Fruit fly (Drosophila melanogaster): Measurements from ENCODE around the gene Sec16.

The Sec16 gene

DNA sequence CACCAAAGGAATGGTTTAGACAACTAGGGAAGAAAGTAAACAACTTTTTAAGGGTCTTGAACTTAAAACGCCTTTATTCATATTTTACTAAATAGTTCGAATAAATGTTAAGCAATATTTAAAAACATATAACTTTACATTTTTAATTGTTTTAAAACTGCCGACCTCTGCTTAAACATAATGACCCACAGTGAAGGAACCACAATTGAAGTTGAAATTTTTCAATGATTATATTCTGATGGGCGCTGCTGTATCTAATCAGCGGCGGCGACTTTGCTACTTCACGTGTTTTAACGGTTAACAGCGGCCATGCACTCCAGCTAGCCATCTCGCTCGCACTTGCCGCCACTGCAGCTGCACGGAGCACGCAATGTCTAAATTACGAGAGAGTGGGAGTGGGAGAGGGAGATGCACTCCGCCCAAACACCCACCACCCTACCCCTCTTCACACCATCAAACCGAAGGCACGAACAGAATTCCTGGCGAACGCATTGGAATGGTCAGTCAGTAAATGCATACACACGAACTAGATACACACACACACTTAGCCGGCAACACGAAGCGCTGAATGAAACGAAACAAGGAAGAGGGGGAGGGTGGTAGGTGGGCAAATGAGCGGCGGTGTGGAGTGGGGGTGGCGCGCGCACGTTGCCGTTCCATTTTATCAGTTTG is 17.0 kb upstream of the Sec16 start (continued):
- TF ChIP-seq nmo (GFP tag; optimal IDR thresholded peaks at IDR 0.05) = peak; percentile 77
- TF ChIP-seq CG12942 (GFP tag; optimal IDR thresholded peaks at IDR 0.05) = no peak
- no peak for TF ChIP-seq gro (GFP tag; optimal IDR thresholded peaks at IDR 0.05)
- TF ChIP-seq CG12155 (GFP tag; optimal IDR thresholded peaks at IDR 0.05) = peak; percentile 28
- TF ChIP-seq Sry-δ (GFP tag; optimal IDR thresholded peaks at IDR 0.05) = no peak
- TF ChIP-seq trem (tag; optimal IDR thresholded peaks at IDR 0.05) = peak; percentile 35
- TF ChIP-seq CG3847 (GFP tag; IDR thresholded peaks at IDR 0.05) = peak; percentile 28; the same call in 1 of the 2 replicates
- TF ChIP-seq HLH3B (GFP tag; IDR thresholded peaks at IDR 0.05) = no peak
- peak; percentile 77 for TF ChIP-seq CG15269 (tag; optimal IDR thresholded peaks at IDR 0.05)
- TF ChIP-seq CG4617 (GFP tag; optimal IDR thresholded peaks at IDR 0.05; ENCODE audit: borderline replicate concordance) = no peak
- TF ChIP-seq NfI (GFP tag; optimal IDR thresholded peaks at IDR 0.05) = peak; percentile 43
- no peak for TF ChIP-seq usp (GFP tag; optimal IDR thresholded peaks at IDR 0.05)
- peak; percentile 40 for TF ChIP-seq CG13775 (GFP tag; optimal IDR thresholded peaks at IDR 0.05)
- peak; percentile 73 for TF ChIP-seq CG12391 (tag; optimal IDR thresholded peaks at IDR 0.05)
- no peak for TF ChIP-seq CG11093 (GFP tag; IDR thresholded peaks at IDR 0.05)
- peak; percentile 78 for TF ChIP-seq CG15479 (GFP tag; optimal IDR thresholded peaks at IDR 0.05)
- TF ChIP-seq CG11247 (GFP tag; IDR thresholded peaks at IDR 0.05) = no peak
- TF ChIP-seq ap (GFP tag; IDR thresholded peaks at IDR 0.05) = no peak
- TF ChIP-seq CG4707 (GFP tag; optimal IDR thresholded peaks at IDR 0.05) = no peak
- TF ChIP-seq CG9437 (GFP tag; optimal IDR thresholded peaks at IDR 0.05) = peak; percentile 47
- peak; percentile 67 for TF ChIP-seq Hsf (GFP tag; optimal IDR thresholded peaks at IDR 0.05)
- TF ChIP-seq Bgb (GFP tag; IDR thresholded peaks at IDR 0.05; ENCODE audit: partially characterized antibody) = no peak; the same call in 1 of the 2 replicates
- TF ChIP-seq stwl (tag; optimal IDR thresholded peaks at IDR 0.05) = no peak
- peak; percentile 52 for TF ChIP-seq Aef1 (GFP tag; IDR thresholded peaks at IDR 0.05)
- no peak for TF ChIP-seq MESR4 (GFP tag; optimal IDR thresholded peaks at IDR 0.05)
- TF ChIP-seq abd-A (tag; optimal IDR thresholded peaks at IDR 0.05) = no peak
- TF ChIP-seq pfk (GFP tag; optimal IDR thresholded peaks at IDR 0.05) = peak; percentile 81
- no peak for TF ChIP-seq cas (GFP tag; IDR thresholded peaks at IDR 0.05)
- TF ChIP-seq Poxn (GFP tag; IDR thresholded peaks at IDR 0.05) = no peak
- no peak for TF ChIP-seq seq (GFP tag; IDR thresholded peaks at IDR 0.05)
- TF ChIP-seq ac (GFP tag; optimal IDR thresholded peaks at IDR 0.05) = no peak
- peak; percentile 16; the same call in 1 of the 2 replicates for TF ChIP-seq Rx (GFP tag; IDR thresholded peaks at IDR 0.05)
- TF ChIP-seq oc (tag; optimal IDR thresholded peaks at IDR 0.05) = no peak
- no peak for TF ChIP-seq CG5245 (GFP tag; optimal IDR thresholded peaks at IDR 0.05)
- no peak for TF ChIP-seq CG15696 (tag; optimal IDR thresholded peaks at IDR 0.05)
- peak; percentile 83 for TF ChIP-seq CG7839 (tag; optimal IDR thresholded peaks at IDR 0.05)
- TF ChIP-seq H2.0 (GFP tag; IDR thresholded peaks at IDR 0.05) = 0 out of 2 replicates have a peak, but pooled peaks have one; percentile 34
- TF ChIP-seq Oli (tag; optimal IDR thresholded peaks at IDR 0.05) = peak; percentile 80
- peak; percentile 74 for TF ChIP-seq CG18262 (tag; optimal IDR thresholded peaks at IDR 0.05)
- no peak for TF ChIP-seq Tbp (GFP tag; optimal IDR thresholded peaks at IDR 0.05)
- 0 out of 2 replicates have a peak, but pooled peaks have one; percentile 13 for TF ChIP-seq CG9932 (GFP tag; IDR thresholded peaks at IDR 0.05)
- TF ChIP-seq CG3163 (GFP tag; optimal IDR thresholded peaks at IDR 0.05) = no peak
- TF ChIP-seq ssp (GFP tag; IDR thresholded peaks at IDR 0.05) = peak; percentile 15; the same call in 1 of the 2 replicates
- no peak for TF ChIP-seq onecut (GFP tag; IDR thresholded peaks at IDR 0.05)
- no peak for TF ChIP-seq Dp (GFP tag; optimal IDR thresholded peaks at IDR 0.05)
- peak; percentile 81 for TF ChIP-seq CG11504 (tag; optimal IDR thresholded peaks at IDR 0.05)
- TF ChIP-seq yki (optimal IDR thresholded peaks at IDR 0.05) = no peak
- no peak for TF ChIP-seq hth (optimal IDR thresholded peaks at IDR 0.05)
- TF ChIP-seq stc (GFP tag; IDR thresholded peaks at IDR 0.05) = 0 out of 2 replicates have a peak, but pooled peaks have one; percentile 34
- TF ChIP-seq CG30403 (GFP tag; optimal IDR thresholded peaks at IDR 0.05) = peak; percentile 63
